Worm (Caenorhabditis elegans) whole organism, L4/young adult: ENCODE data around the gene nape-2.

Source experiments
- W03F9.2 ChIP-seq: fragments of 150-350 bp; optimal IDR thresholded peaks from 2 replicates; lab custom pipeline; 2014; ENCODE audit warnings: missing biosample characterization, missing genetic modification characterization
- dao-5 ChIP-seq: sonication (generic microtip); optimal IDR thresholded peaks from 2 replicates; lab custom pipeline; 2016; ENCODE audit warnings: missing genotype, missing genetic modification characterization, moderate library complexity, missing compliant biosample characterization

DNA sequence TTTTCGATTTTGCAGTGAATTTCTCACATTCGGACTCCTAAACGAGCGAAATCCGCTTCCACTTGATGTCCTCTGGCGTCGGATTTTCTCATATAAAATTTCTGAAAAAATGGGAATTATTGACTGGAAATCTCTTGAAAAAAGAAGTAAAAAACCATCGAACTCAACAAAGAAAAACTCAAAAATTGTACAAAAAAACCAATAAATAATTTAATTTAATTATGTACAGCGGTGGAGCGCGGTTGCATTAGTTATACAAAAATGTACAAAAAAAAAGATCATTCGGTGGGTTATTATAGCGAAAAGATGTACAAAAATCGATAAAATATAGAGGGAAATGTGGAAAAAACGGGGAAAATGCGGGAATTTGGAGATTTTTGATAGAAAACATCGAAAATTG is 16.0 kb downstream of the nape-2 start, which contains the start of gene Y37E11AM.4:
- TF ChIP-seq W03F9.2 (no peak), dao-5 (tag; lab: Kevin White, UChicago) (no peak)
